Worm (Caenorhabditis elegans): ENCODE results near the gene srw-89.
A peak's percentile ranks its signal among the peaks of the same experiment; 100 is the strongest.

srw-89 gene

ce11 chrV:4016780-4017179, at the start of gene srw-89:
Gene srw-89, plus strand, starts transcription at chrV:4017080.
- no peak for TF ChIP-seq somi-1 (GFP tag; optimal IDR thresholded peaks at IDR 0.05)

- TF ChIP-seq nhr-80 (tag; optimal IDR thresholded peaks at IDR 0.05) (peak; percentile 20), K12H6.12 (tag; optimal IDR thresholded peaks at IDR 0.05) (no peak)
Measured at ce11 chrV:3967762-3968161, 49.1 kb upstream of the srw-89 start, which contains the start of gene cyp-34A8. Gene cyp-34A8, minus strand, starts transcription at chrV:3967823.

- TF ChIP-seq lsl-1 (GFP tag; optimal IDR thresholded peaks at IDR 0.05) = no peak
- no peak for TF ChIP-seq lir-1 (GFP tag; conservative IDR thresholded peaks at IDR 0.05)
- TF ChIP-seq tbx-9 (tag; optimal IDR thresholded peaks at IDR 0.05; ENCODE audit: borderline replicate concordance) = no peak
- TF ChIP-seq hmg-1.2 (GFP tag; IDR thresholded peaks at IDR 0.05) = no peak
- TF ChIP-seq T07F8.4 (tag; optimal IDR thresholded peaks at IDR 0.05) = no peak
- TF ChIP-seq nfya-1 (tag; optimal IDR thresholded peaks at IDR 0.05; ENCODE audit: borderline replicate concordance, insufficient read depth) = no peak
- TF ChIP-seq nhr-27 (tag; optimal IDR thresholded peaks at IDR 0.05) = no peak
- no peak for TF ChIP-seq sea-2 (GFP tag; IDR thresholded peaks at IDR 0.05)
- no peak for TF ChIP-seq snpc-4 (GFP tag; optimal IDR thresholded peaks at IDR 0.05)
- no peak for TF ChIP-seq snpc-4 (tag; optimal IDR thresholded peaks at IDR 0.05)
- no peak for TF ChIP-seq F22D6.2 (tag; optimal IDR thresholded peaks at IDR 0.05)
Measured at ce11 chrV:3968929-3969328, 48.0 kb upstream of the srw-89 start.

- TF ChIP-seq mxl-1 (tag; optimal IDR thresholded peaks at IDR 0.05) = no peak
- no peak for TF ChIP-seq lin-40 (tag; optimal IDR thresholded peaks at IDR 0.05)
- TF ChIP-seq egrh-3 (GFP tag; IDR thresholded peaks at IDR 0.05) = no peak
- no peak for TF ChIP-seq snpc-1.3 (tag; optimal IDR thresholded peaks at IDR 0.05; ENCODE audit: insufficient read depth)
- TF ChIP-seq unc-62 (GFP tag; optimal IDR thresholded peaks at IDR 0.05) = peak; percentile 50
- no peak for TF ChIP-seq D2030.7 (GFP tag; IDR thresholded peaks at IDR 0.05)
- no peak for TF ChIP-seq nhr-80 (tag; optimal IDR thresholded peaks at IDR 0.05)
- TF ChIP-seq F57C9.4 (tag; optimal IDR thresholded peaks at IDR 0.05) = no peak
Measured at ce11 chrV:3969664-3970063, 47.2 kb upstream of the srw-89 start.

ce11 chrV:3970410-3970809, 46.5 kb upstream of the srw-89 start, which contains the start of gene cyp-34A9:
Gene cyp-34A9, minus strand, starts transcription at chrV:3970540.
- TF ChIP-seq K12H6.12 (tag; optimal IDR thresholded peaks at IDR 0.05) = no peak
- no peak for TF ChIP-seq lin-54 (GFP tag; optimal IDR thresholded peaks at IDR 0.05)
- TF ChIP-seq egrh-3 (GFP tag; IDR thresholded peaks at IDR 0.05) = no peak
- TF ChIP-seq nhr-80 (tag; optimal IDR thresholded peaks at IDR 0.05) = peak; percentile 42
- TF ChIP-seq madf-8 (GFP tag; conservative IDR thresholded peaks at IDR 0.05) = no peak

ce11 chrV:3972846-3973245, 44.0 kb upstream of the srw-89 start, which contains the start of gene cyp-34A10:
Gene cyp-34A10, minus strand, starts transcription at chrV:3972991.
- TF ChIP-seq ccch-3 (GFP tag; optimal IDR thresholded peaks at IDR 0.05) (no peak), rpc-1 (optimal IDR thresholded peaks at IDR 0.05) (no peak), rpc-1 (tag; optimal IDR thresholded peaks at IDR 0.05) (no peak), nhr-179 (tag; optimal IDR thresholded peaks at IDR 0.05) (no peak), akir-1 (GFP tag; optimal IDR thresholded peaks at IDR 0.05) (no peak), egl-44 (GFP tag; IDR thresholded peaks at IDR 0.05) (no peak), F57C9.4 (tag; optimal IDR thresholded peaks at IDR 0.05) (no peak), zfh-2 (GFP tag; conservative IDR thresholded peaks at IDR 0.05) (no peak), lin-35 (GFP tag; optimal IDR thresholded peaks at IDR 0.05) (no peak), ztf-18 (tag; optimal IDR thresholded peaks at IDR 0.05) (no peak), ztf-6 (GFP tag; IDR thresholded peaks at IDR 0.05) (no peak), nhr-27 (tag; optimal IDR thresholded peaks at IDR 0.05) (no peak), nhr-90 (tag; optimal IDR thresholded peaks at IDR 0.05) (no peak), hrde-1 (tag; optimal IDR thresholded peaks at IDR 0.05; ENCODE audit: borderline replicate concordance) (no peak), ztf-26 (tag; optimal IDR thresholded peaks at IDR 0.05) (no peak), T07F8.4 (tag; optimal IDR thresholded peaks at IDR 0.05) (no peak), Y67H2A.10 (GFP tag; conservative IDR thresholded peaks at IDR 0.05) (no peak), attf-3 (GFP tag; conservative IDR thresholded peaks at IDR 0.05) (no peak)
